Fruit fly (Drosophila melanogaster): ENCODE measurements around the gene CG10375.

CG10375 gene

dm6 chr3R:23760219-23761018 lies 7.1 kb upstream of the CG10375 start, which contains the start of gene SdhD (continued):
- TF ChIP-seq CG14710 (tag; optimal IDR thresholded peaks at IDR 0.05) (peak; percentile 16), CG42726 (GFP tag; IDR thresholded peaks at IDR 0.05; ENCODE audit: partially characterized antibody) (no peak), Hr3 (GFP tag; optimal IDR thresholded peaks at IDR 0.05) (no peak), CG7987 (GFP tag; optimal IDR thresholded peaks at IDR 0.05) (peak; percentile 40), CG4820 (GFP tag; optimal IDR thresholded peaks at IDR 0.05) (peak; percentile 10), zfh2 (GFP tag; optimal IDR thresholded peaks at IDR 0.05) (peak; percentile 53), CG8765 (GFP tag; IDR thresholded peaks at IDR 0.05) (no peak), CG15073 (GFP tag; optimal IDR thresholded peaks at IDR 0.05) (peak; percentile 99), Atf6 (GFP tag; IDR thresholded peaks at IDR 0.05) (peak; percentile 16; the same call in 1 of the 2 replicates), Neu2 (GFP tag; optimal IDR thresholded peaks at IDR 0.05; ENCODE audit: borderline replicate concordance) (peak; percentile 66), ap (GFP tag; IDR thresholded peaks at IDR 0.05) (no peak), gfzf (GFP tag; optimal IDR thresholded peaks at IDR 0.05) (peak; percentile 10), Sry-δ (GFP tag; optimal IDR thresholded peaks at IDR 0.05) (peak; percentile 48), trem (tag; optimal IDR thresholded peaks at IDR 0.05) (peak; percentile 36), Med (GFP tag) (peak; percentile 92), CG16813 (GFP tag; IDR thresholded peaks at IDR 0.05; ENCODE audit: partially characterized antibody) (peak; percentile 12; the same call in 1 of the 3 replicates), ewg (GFP tag; optimal IDR thresholded peaks at IDR 0.05) (no peak), nmo (GFP tag; optimal IDR thresholded peaks at IDR 0.05) (peak; percentile 4), CG30403 (GFP tag; optimal IDR thresholded peaks at IDR 0.05) (peak; percentile 19), kni (GFP tag; optimal IDR thresholded peaks at IDR 0.05) (no peak), CG31224 (GFP tag; IDR thresholded peaks at IDR 0.05) (no peak), CG3281 (GFP tag; optimal IDR thresholded peaks at IDR 0.05) (no peak), CG3163 (GFP tag; optimal IDR thresholded peaks at IDR 0.05) (no peak), tna (GFP tag; IDR thresholded peaks at IDR 0.05; ENCODE audit: partially characterized antibody) (peak; percentile 49), vvl (GFP tag; IDR thresholded peaks at IDR 0.05) (peak; percentile 40; the same call in 1 of the 2 replicates), CG5180 (GFP tag; optimal IDR thresholded peaks at IDR 0.05) (no peak), stwl (tag; optimal IDR thresholded peaks at IDR 0.05) (peak; percentile 91), CG32532 (GFP tag; IDR thresholded peaks at IDR 0.05) (peak; percentile 21; the same call in 1 of the 2 replicates), Lim3 (GFP tag; IDR thresholded peaks at IDR 0.05) (no peak), tin (GFP tag; optimal IDR thresholded peaks at IDR 0.05) (peak; percentile 32), Ets97D (GFP tag; optimal IDR thresholded peaks at IDR 0.05) (peak; percentile 13)

- TF ChIP-seq ind (GFP tag; optimal IDR thresholded peaks at IDR 0.05) (peak; percentile 14), CG4617 (GFP tag; optimal IDR thresholded peaks at IDR 0.05; ENCODE audit: borderline replicate concordance) (peak; percentile 58), CG34376 (GFP tag; optimal IDR thresholded peaks at IDR 0.05) (peak; percentile 4), pum (GFP tag; optimal IDR thresholded peaks at IDR 0.05) (no peak), CG17802 (tag; optimal IDR thresholded peaks at IDR 0.05) (no peak), CG12942 (GFP tag; optimal IDR thresholded peaks at IDR 0.05) (no peak), ap (GFP tag; IDR thresholded peaks at IDR 0.05) (no peak), E2f1 (GFP tag; IDR thresholded peaks at IDR 0.05) (no peak), CG2116 (GFP tag; optimal IDR thresholded peaks at IDR 0.05) (peak; percentile 19), bab2 (GFP tag; optimal IDR thresholded peaks at IDR 0.05) (no peak), fd102C (GFP tag; optimal IDR thresholded peaks at IDR 0.05) (no peak), mld (GFP tag; IDR thresholded peaks at IDR 0.05; ENCODE audit: partially characterized antibody) (no peak), en (GFP tag; optimal IDR thresholded peaks at IDR 0.05) (no peak), tin (GFP tag; optimal IDR thresholded peaks at IDR 0.05) (no peak), gcm2 (GFP tag; optimal IDR thresholded peaks at IDR 0.05) (no peak), br (optimal IDR thresholded peaks at IDR 0.05) (no peak), Ravus (GFP tag; IDR thresholded peaks at IDR 0.05) (no peak), tio (GFP tag; optimal IDR thresholded peaks at IDR 0.05) (no peak), CG11093 (GFP tag; IDR thresholded peaks at IDR 0.05) (no peak), CG8089 (GFP tag; optimal IDR thresholded peaks at IDR 0.05) (no peak), Xrp1 (GFP tag; IDR thresholded peaks at IDR 0.05) (0 out of 2 replicates have a peak, but pooled peaks have one; percentile 14), CG3726 (GFP tag; IDR thresholded peaks at IDR 0.05) (no peak)
Observed at dm6 chr3R:23763015-23763414, 4.5 kb upstream of the CG10375 start, which contains the start of gene udt. TSS of gene udt (minus strand) at chr3R:23763263.

All from whole organism, embryonic.